Worm (Caenorhabditis elegans): ENCODE results near the gene pigk-1.
"Not testable (repeated sequence)": the region's sequence is repeated elsewhere in the genome, so short reads cannot be mapped to it uniquely, and the experiment has no call there.

DNA sequence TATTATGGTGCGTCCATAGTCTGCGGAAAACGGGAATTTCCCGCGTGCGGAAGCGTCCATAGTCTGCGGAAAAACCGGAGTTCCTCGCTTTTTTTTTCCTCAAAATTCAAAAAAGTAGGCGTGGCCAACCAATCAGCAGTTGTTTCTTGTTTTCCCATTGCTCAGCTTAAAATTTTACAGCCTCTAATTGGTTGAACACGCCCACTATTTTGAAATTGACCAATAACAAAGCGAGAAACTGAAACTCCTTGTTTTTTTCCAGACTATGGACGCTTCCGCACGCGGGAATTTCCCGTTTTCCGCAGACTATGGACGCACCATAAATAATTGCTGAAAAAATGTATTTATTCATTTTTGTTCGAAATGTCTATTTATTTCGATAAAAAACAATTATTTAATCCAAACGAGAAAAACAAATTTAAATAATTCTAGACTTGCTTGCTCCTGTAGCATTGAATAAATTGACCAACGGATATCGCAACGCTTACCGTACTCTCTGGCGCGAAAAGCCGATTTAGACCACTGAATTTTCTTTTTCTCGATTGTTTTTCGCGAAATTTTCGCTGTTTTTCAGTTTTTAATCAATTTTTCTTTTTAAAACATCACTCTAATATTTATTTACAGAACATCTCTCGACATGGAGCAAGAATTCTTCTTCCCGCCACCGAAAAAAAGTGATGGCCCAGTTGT is 44.8 kb upstream of the pigk-1 start, which contains the start of gene C08F8.3:
- not testable (repeated sequence) for TF ChIP-seq fos-1 (tag; optimal IDR thresholded peaks at IDR 0.05); lir-3 (tag; optimal IDR thresholded peaks at IDR 0.05); snpc-4 (tag; optimal IDR thresholded peaks at IDR 0.05); pha-4 (GFP tag; IDR thresholded peaks at IDR 0.05); pha-4 (tag; optimal IDR thresholded peaks at IDR 0.05); lin-13 (GFP tag; optimal IDR thresholded peaks at IDR 0.05); snpc-1.2 (GFP tag; IDR thresholded peaks at IDR 0.05); egl-27 (tag; optimal IDR thresholded peaks at IDR 0.05); nhr-76 (tag; optimal IDR thresholded peaks at IDR 0.05); dpl-1 (GFP tag; optimal IDR thresholded peaks at IDR 0.05); hlh-30 (tag; optimal IDR thresholded peaks at IDR 0.05; ENCODE audit: insufficient read depth); attf-4 (tag; optimal IDR thresholded peaks at IDR 0.05); spr-1 (tag; optimal IDR thresholded peaks at IDR 0.05); nhr-25 (tag; optimal IDR thresholded peaks at IDR 0.05; ENCODE audit: borderline replicate concordance, insufficient read depth); daf-8 (GFP tag; IDR thresholded peaks at IDR 0.05)
